Worm (Caenorhabditis elegans): ENCODE results near the gene dct-14.

DNA sequence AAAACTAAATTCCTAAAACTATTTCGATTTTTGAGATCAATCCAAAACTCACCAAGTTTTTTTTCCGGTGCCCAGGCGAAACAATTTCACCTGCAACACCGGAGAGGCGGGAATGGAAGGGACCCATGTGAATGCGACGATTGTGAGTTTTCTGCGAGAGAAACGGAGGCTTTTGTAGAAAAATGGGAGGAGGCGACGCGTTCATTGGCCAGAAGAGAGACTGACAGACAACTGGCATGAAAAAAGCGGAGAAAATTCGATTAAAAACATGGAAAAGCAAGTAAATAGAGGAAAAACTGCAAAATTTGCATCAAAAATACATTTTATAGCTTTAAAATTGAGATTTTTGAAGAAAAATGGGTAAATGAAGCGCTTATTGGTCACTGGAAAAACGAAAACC lies 24.5 kb downstream of the dct-14 start, which contains the start of gene B0250.7:
- TF ChIP-seq W03F9.2 (tag; optimal IDR thresholded peaks at IDR 0.05) (no peak), dao-5 (tag; optimal IDR thresholded peaks at IDR 0.05) (no peak)

Measured in whole organism, L4/young adult.